Worm (Caenorhabditis elegans): ENCODE data around the gene pgph-3.

ce11 chrV:5717237-5717935, 46.3 kb downstream of the pgph-3 start, which contains the start of gene rga-3:
- no peak for TF ChIP-seq xbp-1 (tag; optimal IDR thresholded peaks at IDR 0.05)
- no peak for TF ChIP-seq snpc-4 (tag; optimal IDR thresholded peaks at IDR 0.05)
- no peak for TF ChIP-seq aly-2 (tag; optimal IDR thresholded peaks at IDR 0.05)
- TF ChIP-seq ces-1 (GFP tag; optimal IDR thresholded peaks at IDR 0.05) = no peak
- TF ChIP-seq lin-39 (tag; optimal IDR thresholded peaks at IDR 0.05) = no peak
- no peak for TF ChIP-seq nhr-77 (tag; optimal IDR thresholded peaks at IDR 0.05)
- no peak for TF ChIP-seq ama-1 (optimal IDR thresholded peaks at IDR 0.05)
- no peak for TF ChIP-seq sptf-1 (tag; optimal IDR thresholded peaks at IDR 0.05)
- TF ChIP-seq ceh-82 (tag; optimal IDR thresholded peaks at IDR 0.05) = no peak
- no peak for TF ChIP-seq ztf-11 (tag; optimal IDR thresholded peaks at IDR 0.05)

All from whole organism, L1 larva.